Worm (Caenorhabditis elegans) whole organism, L2 larva: Measurements from ENCODE around the gene rpc-2.

Experiments
- aly-2 ChIP-seq: fragments of 150-350 bp; optimal IDR thresholded peaks from 2 replicates; lab custom pipeline; 2014; ENCODE audit warnings: missing biosample characterization, missing genetic modification characterization
- mdl-1 ChIP-seq, 2 experiments: fragments of 150-350 bp in 1 of 2; sonication (generic microtip) in 1 of 2; optimal IDR thresholded peaks; 2 replicates each; lab custom pipeline; 2017; ENCODE audit warnings: missing biosample characterization in 2 of 2, missing genetic modification characterization in 2 of 2
- nhr-237 ChIP-seq: fragments of 150-350 bp; optimal IDR thresholded peaks from 2 replicates; lab custom pipeline; 2014; ENCODE audit warnings: missing biosample characterization, missing genetic modification characterization
- nhr-25 ChIP-seq: fragments of 150-350 bp; sonication (generic microtip); optimal IDR thresholded peaks from 3 replicates; lab custom pipeline; 2014; ENCODE audit warnings: missing biosample characterization, missing genetic modification characterization
- sma-9 ChIP-seq, 2 experiments: fragments of 150-350 bp in 1 of 2; sonication (generic microtip) in 1 of 2; optimal IDR thresholded peaks; 2 replicates each; lab custom pipeline; 2014 to 2016; ENCODE audit warnings: missing genetic modification characterization in 2 of 2, mild to moderate bottlenecking in 1 of 2, missing biosample characterization in 1 of 2, missing compliant biosample characterization in 1 of 2, missing genetic modification reagents in 1 of 2, moderate library complexity in 1 of 2

DNA sequence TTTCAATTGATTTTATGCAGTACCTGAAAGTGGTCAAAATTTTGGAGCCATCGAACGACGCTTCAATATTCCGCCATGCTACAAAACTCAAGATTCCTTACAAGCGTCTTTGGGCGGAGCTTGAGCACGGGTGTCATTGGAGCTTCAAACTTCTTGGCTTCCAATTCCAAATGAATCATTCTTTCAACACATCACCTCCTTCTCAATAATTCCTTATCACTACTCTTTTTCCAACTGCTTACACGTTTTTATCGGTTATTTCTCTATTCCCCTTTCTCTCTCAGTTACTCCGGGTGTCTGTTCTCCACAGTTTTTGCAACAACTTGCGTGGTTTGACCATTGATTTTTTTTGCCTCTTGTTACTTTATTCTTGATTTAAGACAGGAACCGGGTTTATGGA is 10.4 kb upstream of the rpc-2 start, which contains the start of gene F09F7.5:
- TF ChIP-seq nhr-25 (tag; lab: Kevin White, UChicago) (no peak), nhr-237 (tag; lab: Kevin White, UChicago) (no peak), sma-9 (GFP tag; optimal IDR thresholded peaks at IDR 0.05; lab: Kevin White, UChicago) (no peak), sma-9 (tag; optimal IDR thresholded peaks at IDR 0.05; lab: Kevin White, UChicago) (no peak), mdl-1 (tag; optimal IDR thresholded peaks at IDR 0.05; lab: Kevin White, UChicago) (no peak), aly-2 (tag; lab: Kevin White, UChicago) (no peak)
